Worm (Caenorhabditis elegans): Measurements from ENCODE around the gene ZK688.10.

The ZK688.10 gene

DNA sequence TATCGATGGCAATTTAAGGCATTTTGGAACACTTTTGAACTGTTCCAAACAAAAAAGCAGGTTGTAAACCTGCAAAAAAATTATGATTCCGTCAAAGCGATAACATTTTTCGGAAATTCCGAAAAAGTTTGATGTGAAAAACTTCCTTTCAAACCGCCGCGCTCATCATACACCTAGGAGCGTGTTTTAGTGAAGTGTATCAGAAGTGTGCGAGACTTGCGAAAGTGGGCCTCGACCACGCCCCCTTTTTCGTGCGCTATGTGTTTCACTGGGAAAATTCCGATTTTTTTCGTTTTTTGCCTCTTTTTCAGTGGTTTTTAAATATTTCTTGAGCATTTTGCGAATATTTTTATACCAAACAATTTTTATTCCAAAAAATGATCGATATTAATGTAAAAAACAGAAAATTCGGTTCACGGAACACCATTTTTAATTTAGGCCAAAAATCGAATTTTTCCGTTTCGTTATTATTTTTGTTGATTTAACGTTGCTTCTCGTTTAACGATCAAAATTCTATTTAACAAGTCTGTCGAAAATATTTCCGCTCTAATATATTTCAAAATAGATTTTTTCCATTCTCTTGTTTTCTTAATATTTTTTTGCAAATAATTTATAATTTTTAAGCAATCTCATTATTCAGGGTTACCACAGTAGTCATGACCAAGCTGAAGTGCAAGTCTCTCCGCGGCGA, 42.2 kb downstream of the ZK688.10 start, which contains the start of gene rpl-35 (continued):
- peak; percentile 99 for TF ChIP-seq mep-1 (tag; optimal IDR thresholded peaks at IDR 0.05)
- peak; percentile 100 for TF ChIP-seq nhr-19 (GFP tag; conservative IDR thresholded peaks at IDR 0.05)
- peak; percentile 98 for TF ChIP-seq fkh-4 (tag; optimal IDR thresholded peaks at IDR 0.05; ENCODE audit: borderline replicate concordance)
- peak; percentile 98 for TF ChIP-seq efl-3 (GFP tag; optimal IDR thresholded peaks at IDR 0.05)
- peak; percentile 98 to 100 (median 98) for TF ChIP-seq elt-3 (tag; optimal IDR thresholded peaks at IDR 0.05)
- peak; percentile 79 for TF ChIP-seq nhr-12 (tag; optimal IDR thresholded peaks at IDR 0.05)
- peak; percentile 100 for TF ChIP-seq C16A3.4 (tag; optimal IDR thresholded peaks at IDR 0.05)
- peak; percentile 100 for TF ChIP-seq unc-86 (tag; optimal IDR thresholded peaks at IDR 0.05)
- TF ChIP-seq fos-1 (tag; optimal IDR thresholded peaks at IDR 0.05), result peak; percentile 98
- peak; percentile 99 for TF ChIP-seq xbp-1 (tag; optimal IDR thresholded peaks at IDR 0.05)
- TF ChIP-seq Y116A8C.19 (tag; optimal IDR thresholded peaks at IDR 0.05; ENCODE audit: borderline replicate concordance), result peak; percentile 61
- TF ChIP-seq alr-1 (tag; optimal IDR thresholded peaks at IDR 0.05; ENCODE audit: borderline replicate concordance), result no peak
- peak; percentile 98 for TF ChIP-seq C34B4.2 (tag; optimal IDR thresholded peaks at IDR 0.05)
- TF ChIP-seq ceh-82 (tag; optimal IDR thresholded peaks at IDR 0.05), result peak; percentile 100
- TF ChIP-seq aly-2 (tag; optimal IDR thresholded peaks at IDR 0.05), result peak; percentile 99
- TF ChIP-seq pax-3 (tag; optimal IDR thresholded peaks at IDR 0.05), result peak; percentile 99
- peak; percentile 98 to 99 for TF ChIP-seq lsy-2 (tag; optimal IDR thresholded peaks at IDR 0.05)
- TF ChIP-seq lir-3 (tag; optimal IDR thresholded peaks at IDR 0.05; ENCODE audit: poor library complexity), result peak; percentile 98
- TF ChIP-seq skn-1 (tag; optimal IDR thresholded peaks at IDR 0.05), result peak; percentile 99
- TF ChIP-seq irx-1 (tag; optimal IDR thresholded peaks at IDR 0.05), result peak; percentile 99
- TF ChIP-seq nhr-11 (tag; optimal IDR thresholded peaks at IDR 0.05), result peak; percentile 98
- TF ChIP-seq pag-3 (tag; optimal IDR thresholded peaks at IDR 0.05; ENCODE audit: borderline replicate concordance, insufficient read depth), result peak; percentile 53
- TF ChIP-seq fkh-10 (GFP tag; optimal IDR thresholded peaks at IDR 0.05), result peak; percentile 99
- peak; percentile 100 for TF ChIP-seq dpl-1 (GFP tag; optimal IDR thresholded peaks at IDR 0.05)
- peak; percentile 98 for TF ChIP-seq ceh-63 (GFP tag; optimal IDR thresholded peaks at IDR 0.05)
- TF ChIP-seq ces-1 (GFP tag; optimal IDR thresholded peaks at IDR 0.05), result peak; percentile 91
- peak; percentile 100 for TF ChIP-seq lin-13 (GFP tag; optimal IDR thresholded peaks at IDR 0.05)
- peak; percentile 95 for TF ChIP-seq blmp-1 (tag; optimal IDR thresholded peaks at IDR 0.05)
- TF ChIP-seq lin-35 (GFP tag; optimal IDR thresholded peaks at IDR 0.05), result peak; percentile 100
- TF ChIP-seq zip-4 (GFP tag; optimal IDR thresholded peaks at IDR 0.05), result peak; percentile 98
- peak; percentile 79 for TF ChIP-seq hlh-17 (GFP tag; optimal IDR thresholded peaks at IDR 0.05; ENCODE audit: borderline replicate concordance)
- TF ChIP-seq ceh-8 (GFP tag; optimal IDR thresholded peaks at IDR 0.05), result peak; percentile 100
- TF ChIP-seq nhr-20 (tag; optimal IDR thresholded peaks at IDR 0.05), result peak; percentile 100
- peak; percentile 3 to 98 for TF ChIP-seq mdl-1 (tag; optimal IDR thresholded peaks at IDR 0.05)
- peak; percentile 93 for TF ChIP-seq snpc-4 (tag; optimal IDR thresholded peaks at IDR 0.05)
- peak; percentile 15 for TF ChIP-seq nhr-28 (tag; optimal IDR thresholded peaks at IDR 0.05)
- TF ChIP-seq unc-62 (GFP tag; optimal IDR thresholded peaks at IDR 0.05), result peak; percentile 95
- TF ChIP-seq lin-14 (GFP tag; optimal IDR thresholded peaks at IDR 0.05), result peak; percentile 100
- TF ChIP-seq tbx-2 (tag; optimal IDR thresholded peaks at IDR 0.05), result peak; percentile 100
- TF ChIP-seq swsn-7 (tag; optimal IDR thresholded peaks at IDR 0.05), result peak; percentile 100
- peak; percentile 66 for TF ChIP-seq unc-30 (tag; optimal IDR thresholded peaks at IDR 0.05)
- TF ChIP-seq nhr-237 (tag; optimal IDR thresholded peaks at IDR 0.05), result peak; percentile 99
- TF ChIP-seq fkh-8 (tag; optimal IDR thresholded peaks at IDR 0.05), result peak; percentile 100
- peak; percentile 100 for TF ChIP-seq unc-130 (tag; optimal IDR thresholded peaks at IDR 0.05)
- peak; percentile 98 for TF ChIP-seq lin-39 (tag; optimal IDR thresholded peaks at IDR 0.05)
- TF ChIP-seq nhr-47 (tag; optimal IDR thresholded peaks at IDR 0.05), result peak; percentile 100
- TF ChIP-seq aha-1 (tag; optimal IDR thresholded peaks at IDR 0.05), result peak; percentile 98
- peak; percentile 98 for TF ChIP-seq hpl-2 (GFP tag; optimal IDR thresholded peaks at IDR 0.05)
- peak; percentile 100 for TF ChIP-seq nhr-90 (tag; optimal IDR thresholded peaks at IDR 0.05; ENCODE audit: poor library complexity)
- peak; percentile 89 for TF ChIP-seq F16B12.6 (tag; optimal IDR thresholded peaks at IDR 0.05)

Data from whole organism, L1 larva.